Worm (Caenorhabditis elegans): ENCODE measurements around the gene gspd-1.

Gene gspd-1

ce11 chrIV:11337021-11337420 lies 19.8 kb downstream of the gspd-1 start, which contains the start of gene F54E12.2:
Gene F54E12.2, minus strand, starts transcription at chrIV:11337184.
- no peak for TF ChIP-seq blmp-1 (tag; optimal IDR thresholded peaks at IDR 0.05)
- no peak for TF ChIP-seq elt-1 (tag; optimal IDR thresholded peaks at IDR 0.05; ENCODE audit: borderline replicate concordance, insufficient read depth)
- no peak for TF ChIP-seq ces-1 (GFP tag; optimal IDR thresholded peaks at IDR 0.05)
- TF ChIP-seq nhr-76 (tag; optimal IDR thresholded peaks at IDR 0.05) = no peak
- no peak for TF ChIP-seq lsy-2 (tag; optimal IDR thresholded peaks at IDR 0.05)
- TF ChIP-seq drap-1 (GFP tag; optimal IDR thresholded peaks at IDR 0.05) = no peak
- no peak for TF ChIP-seq sptf-1 (tag; optimal IDR thresholded peaks at IDR 0.05)
- TF ChIP-seq unc-120 (tag; optimal IDR thresholded peaks at IDR 0.05; ENCODE audit: poor library complexity, severe bottlenecking) = no peak
- no peak for TF ChIP-seq hlh-1 (tag; optimal IDR thresholded peaks at IDR 0.05)
- TF ChIP-seq cnd-1 (tag; optimal IDR thresholded peaks at IDR 0.05) = no peak

- TF ChIP-seq elt-3 (tag; optimal IDR thresholded peaks at IDR 0.05) (no peak), sptf-1 (tag; optimal IDR thresholded peaks at IDR 0.05) (no peak), nhr-28 (tag; optimal IDR thresholded peaks at IDR 0.05) (no peak), pha-4 (tag; optimal IDR thresholded peaks at IDR 0.05) (no peak), ham-2 (GFP tag; optimal IDR thresholded peaks at IDR 0.05) (no peak), cnd-1 (tag; optimal IDR thresholded peaks at IDR 0.05) (no peak), M03D4.4 (tag; optimal IDR thresholded peaks at IDR 0.05) (no peak), bed-3 (GFP tag; optimal IDR thresholded peaks at IDR 0.05) (no peak), lin-32 (GFP tag; optimal IDR thresholded peaks at IDR 0.05) (no peak), nhr-237 (tag; optimal IDR thresholded peaks at IDR 0.05) (no peak), tbx-8 (GFP tag; optimal IDR thresholded peaks at IDR 0.05) (no peak), unc-39 (tag; optimal IDR thresholded peaks at IDR 0.05) (no peak), unc-62 (GFP tag; optimal IDR thresholded peaks at IDR 0.05) (no peak), ceh-83 (GFP tag; optimal IDR thresholded peaks at IDR 0.05) (no peak)
These were observed 23.7 kb downstream of the gspd-1 start for ce11 chrIV:11340735-11341443.

- TF ChIP-seq ces-1 (GFP tag; optimal IDR thresholded peaks at IDR 0.05) (no peak), M03D4.4 (tag; optimal IDR thresholded peaks at IDR 0.05) (no peak), unc-39 (tag; optimal IDR thresholded peaks at IDR 0.05) (no peak), tbx-8 (GFP tag; optimal IDR thresholded peaks at IDR 0.05) (no peak), mls-2 (tag; optimal IDR thresholded peaks at IDR 0.05) (no peak), snpc-4 (tag; optimal IDR thresholded peaks at IDR 0.05) (no peak)
These were observed 27.1 kb downstream of the gspd-1 start for ce11 chrIV:11344288-11344687.

- TF ChIP-seq zip-8 (tag; optimal IDR thresholded peaks at IDR 0.05) (no peak), ceh-39 (tag; optimal IDR thresholded peaks at IDR 0.05) (no peak), lin-32 (GFP tag; optimal IDR thresholded peaks at IDR 0.05) (no peak), sem-2 (GFP tag; optimal IDR thresholded peaks at IDR 0.05) (no peak), snpc-4 (tag; optimal IDR thresholded peaks at IDR 0.05) (no peak), blmp-1 (tag; optimal IDR thresholded peaks at IDR 0.05) (no peak), unc-120 (tag; optimal IDR thresholded peaks at IDR 0.05; ENCODE audit: poor library complexity, severe bottlenecking) (no peak), bed-3 (GFP tag; optimal IDR thresholded peaks at IDR 0.05) (no peak), unc-62 (GFP tag; optimal IDR thresholded peaks at IDR 0.05) (no peak), M03D4.4 (tag; optimal IDR thresholded peaks at IDR 0.05) (no peak), ceh-83 (GFP tag; optimal IDR thresholded peaks at IDR 0.05) (no peak), flh-1 (GFP tag; optimal IDR thresholded peaks at IDR 0.05) (no peak), lsy-2 (tag; optimal IDR thresholded peaks at IDR 0.05) (no peak), nhr-237 (tag; optimal IDR thresholded peaks at IDR 0.05) (no peak), hlh-1 (tag; optimal IDR thresholded peaks at IDR 0.05) (no peak), mab-5 (tag; optimal IDR thresholded peaks at IDR 0.05) (no peak)
These were observed 30.1 kb downstream of the gspd-1 start for ce11 chrIV:11347275-11347674.

ce11 chrIV:11348822-11349221 lies 31.6 kb downstream of the gspd-1 start:
- TF ChIP-seq nhr-237 (tag; optimal IDR thresholded peaks at IDR 0.05) = no peak
- TF ChIP-seq snpc-4 (tag; optimal IDR thresholded peaks at IDR 0.05) = no peak
- TF ChIP-seq nhr-2 (tag; optimal IDR thresholded peaks at IDR 0.05) = no peak
- no peak for TF ChIP-seq lsy-2 (tag; optimal IDR thresholded peaks at IDR 0.05)
